Worm (Caenorhabditis elegans): Measurements from ENCODE around the gene oac-38.

ce11 chrIV:14106274-14106673, 46.9 kb downstream of the oac-38 start, which contains the start of gene ins-34:
- TF ChIP-seq ceh-36 (tag; optimal IDR thresholded peaks at IDR 0.05): no peak
- no peak for TF ChIP-seq B0310.2 (tag; optimal IDR thresholded peaks at IDR 0.05)
- TF ChIP-seq F13C5.2 (tag; optimal IDR thresholded peaks at IDR 0.05): no peak
- TF ChIP-seq ets-7 (tag; optimal IDR thresholded peaks at IDR 0.05): no peak
